Fruit fly (Drosophila melanogaster): Measurements from ENCODE around the gene Gpo3.

Gene Gpo3

dm6 chr2L:13666017-13666667 is 41.9 kb upstream of the Gpo3 start (continued):
- TF ChIP-seq topi (GFP tag; optimal IDR thresholded peaks at IDR 0.05): peak; percentile 78
- TF ChIP-seq CG6276 (GFP tag; optimal IDR thresholded peaks at IDR 0.05): no peak
- peak; percentile 65 for TF ChIP-seq Sox102F (GFP tag; optimal IDR thresholded peaks at IDR 0.05)
- TF ChIP-seq Ets21C (GFP tag; optimal IDR thresholded peaks at IDR 0.05): peak; percentile 74
- TF ChIP-seq Hr38 (GFP tag; optimal IDR thresholded peaks at IDR 0.05): no peak
- TF ChIP-seq Met (GFP tag; optimal IDR thresholded peaks at IDR 0.05): peak; percentile 76
- TF ChIP-seq CG6163 (GFP tag; IDR thresholded peaks at IDR 0.05): peak; percentile 78; the same call in 2 of the 3 replicates
- peak; percentile 78 for TF ChIP-seq CG34406 (GFP tag; optimal IDR thresholded peaks at IDR 0.05)
- peak; percentile 49 for TF ChIP-seq CG8119 (GFP tag; IDR thresholded peaks at IDR 0.05)
- TF ChIP-seq dsx (GFP tag; optimal IDR thresholded peaks at IDR 0.05; ENCODE audit: poor library complexity, severe bottlenecking): no peak
- peak; percentile 82 for TF ChIP-seq net (GFP tag; optimal IDR thresholded peaks at IDR 0.05)
- peak; percentile 51 for TF ChIP-seq CG1621 (tag; optimal IDR thresholded peaks at IDR 0.05)
- peak; percentile 75 for TF ChIP-seq CG10631 (GFP tag; optimal IDR thresholded peaks at IDR 0.05)
- no peak for TF ChIP-seq Eip93F (GFP tag; optimal IDR thresholded peaks at IDR 0.05)
- TF ChIP-seq fd59A (GFP tag; optimal IDR thresholded peaks at IDR 0.05): peak; percentile 73
- peak; percentile 70 for TF ChIP-seq Lpt (GFP tag; optimal IDR thresholded peaks at IDR 0.05)
- TF ChIP-seq Smox (GFP tag; optimal IDR thresholded peaks at IDR 0.05): peak; percentile 71
- peak; percentile 73 for TF ChIP-seq acj6 (GFP tag; optimal IDR thresholded peaks at IDR 0.05)
- TF ChIP-seq Sox15 (GFP tag; optimal IDR thresholded peaks at IDR 0.05): peak; percentile 77

dm6 chr2L:13699057-13699456 is 9.0 kb upstream of the Gpo3 start:
- TF ChIP-seq Met (GFP tag; optimal IDR thresholded peaks at IDR 0.05) (peak; percentile 1), fd59A (GFP tag; optimal IDR thresholded peaks at IDR 0.05) (peak; percentile 7), Ets96B (tag; optimal IDR thresholded peaks at IDR 0.05) (peak; percentile 39), topi (GFP tag; optimal IDR thresholded peaks at IDR 0.05) (peak; percentile 5), Sox14 (GFP tag; optimal IDR thresholded peaks at IDR 0.05) (no peak), CG16779 (tag; optimal IDR thresholded peaks at IDR 0.05) (no peak), Gug (GFP tag; IDR thresholded peaks at IDR 0.05) (no peak), CG10669 (GFP tag; optimal IDR thresholded peaks at IDR 0.05) (peak; percentile 22), eg (GFP tag; IDR thresholded peaks at IDR 0.05) (0 out of 3 replicates have a peak, but pooled peaks have one; percentile 31), CG11762 (GFP tag; optimal IDR thresholded peaks at IDR 0.05; ENCODE audit: insufficient read depth) (no peak), CG31627 (GFP tag; optimal IDR thresholded peaks at IDR 0.05) (no peak), Ets21C (GFP tag; optimal IDR thresholded peaks at IDR 0.05) (no peak), CG10631 (GFP tag; optimal IDR thresholded peaks at IDR 0.05) (no peak), Eip93F (GFP tag; optimal IDR thresholded peaks at IDR 0.05) (no peak), acj6 (GFP tag; optimal IDR thresholded peaks at IDR 0.05) (no peak), CG1621 (tag; optimal IDR thresholded peaks at IDR 0.05) (no peak), CG3032 (tag; optimal IDR thresholded peaks at IDR 0.05) (no peak), Hr4 (GFP tag; optimal IDR thresholded peaks at IDR 0.05) (no peak), esn (GFP tag; optimal IDR thresholded peaks at IDR 0.05) (no peak), CG8319 (GFP tag; optimal IDR thresholded peaks at IDR 0.05) (no peak), CG15336 (GFP tag; IDR thresholded peaks at IDR 0.05) (no peak), svp (GFP tag) (peak; percentile 31), ss (GFP tag; optimal IDR thresholded peaks at IDR 0.05) (no peak), CG4318 (GFP tag; optimal IDR thresholded peaks at IDR 0.05) (no peak), CG11294 (GFP tag; IDR thresholded peaks at IDR 0.05) (no peak), dsx (GFP tag; optimal IDR thresholded peaks at IDR 0.05; ENCODE audit: poor library complexity, severe bottlenecking) (peak; percentile 4), CG6163 (GFP tag; IDR thresholded peaks at IDR 0.05) (peak; percentile 66), spab (GFP tag; optimal IDR thresholded peaks at IDR 0.05) (peak; percentile 0), CG3919 (GFP tag; optimal IDR thresholded peaks at IDR 0.05) (peak; percentile 9), pdm3 (GFP tag; optimal IDR thresholded peaks at IDR 0.05) (no peak), Eip75B (GFP tag; optimal IDR thresholded peaks at IDR 0.05) (no peak), CG6276 (GFP tag; optimal IDR thresholded peaks at IDR 0.05) (peak; percentile 13), Eip78C (GFP tag) (no peak), Blimp-1 (GFP tag; optimal IDR thresholded peaks at IDR 0.05) (no peak), CG6854 (GFP tag; optimal IDR thresholded peaks at IDR 0.05) (no peak)

Measured in whole organism, prepupa.